Fruit fly (Drosophila melanogaster): ENCODE measurements around the gene CG31131.

- TF ChIP-seq Blimp-1 (GFP tag; optimal IDR thresholded peaks at IDR 0.05) (no peak), fd85E (GFP tag; optimal IDR thresholded peaks at IDR 0.05) (no peak), CG6163 (GFP tag; IDR thresholded peaks at IDR 0.05) (peak; percentile 67; the same call in 2 of the 3 replicates), Sox14 (GFP tag; optimal IDR thresholded peaks at IDR 0.05) (peak; percentile 82), lz (GFP tag; optimal IDR thresholded peaks at IDR 0.05) (no peak), Lpt (GFP tag; optimal IDR thresholded peaks at IDR 0.05) (no peak), Hr39 (GFP tag; optimal IDR thresholded peaks at IDR 0.05) (no peak), eg (GFP tag; IDR thresholded peaks at IDR 0.05) (no peak), CG32006 (GFP tag; optimal IDR thresholded peaks at IDR 0.05) (no peak), acj6 (GFP tag; optimal IDR thresholded peaks at IDR 0.05) (no peak), Hr38 (GFP tag; optimal IDR thresholded peaks at IDR 0.05) (no peak), CG6792 (GFP tag; optimal IDR thresholded peaks at IDR 0.05) (no peak), ss (GFP tag; optimal IDR thresholded peaks at IDR 0.05) (peak; percentile 42 to 68)
Observed at dm6 chr3R:27925000-27925970, 37.7 kb downstream of the CG31131 start, which contains the start of gene mino.

Measured in whole organism, prepupa.